Worm (Caenorhabditis elegans): ENCODE data around the gene bre-5.

- TF ChIP-seq ceh-9 (tag; optimal IDR thresholded peaks at IDR 0.05) (no peak), elt-2 (tag; optimal IDR thresholded peaks at IDR 0.05) (no peak), ama-1 (optimal IDR thresholded peaks at IDR 0.05) (no peak), madf-2 (tag; optimal IDR thresholded peaks at IDR 0.05) (no peak), hlh-13 (GFP tag; optimal IDR thresholded peaks at IDR 0.05) (no peak), pax-1 (tag; optimal IDR thresholded peaks at IDR 0.05) (no peak), tbx-2 (tag; optimal IDR thresholded peaks at IDR 0.05) (no peak), K09A11.1 (tag; optimal IDR thresholded peaks at IDR 0.05; ENCODE audit: insufficient read depth) (no peak)
These were observed 28.0 kb upstream of the bre-5 start, which contains the start of gene lex-1 for ce11 chrIV:12078907-12079523.
